Worm (Caenorhabditis elegans) whole organism, L1 larva: ENCODE data around the gene unc-1.

Experiments
- aly-2 ChIP-seq: fragments of 150-350 bp; optimal IDR thresholded peaks from 2 replicates; lab custom pipeline; 2014; ENCODE audit warnings: missing biosample characterization, missing genetic modification characterization
- ama-1 ChIP-seq: fragments of 150-350 bp; optimal IDR thresholded peaks from 2 replicates; lab custom pipeline; 2014
- blmp-1 ChIP-seq: fragments of 150-350 bp; optimal IDR thresholded peaks from 2 replicates; lab custom pipeline; 2014; ENCODE audit warnings: missing biosample characterization, missing genetic modification characterization
- ceh-63 ChIP-seq: fragments of 200-800 bp; sonication (Bioruptor generic); optimal IDR thresholded peaks from 2 replicates; lab custom pipeline; 2018; ENCODE audit warnings: mild to moderate bottlenecking, missing genetic modification characterization, missing compliant biosample characterization
- ces-1 ChIP-seq: fragments of 150-350 bp; optimal IDR thresholded peaks from 2 replicates; lab custom pipeline; 2014; ENCODE audit warnings: missing biosample characterization, missing genetic modification reagents, missing genetic modification characterization
- egl-13 ChIP-seq: sonication (generic microtip); optimal IDR thresholded peaks from 2 replicates; lab custom pipeline; 2016; ENCODE audit warnings: missing genotype, missing genetic modification reagents, missing genetic modification characterization, missing compliant biosample characterization
- elt-2 ChIP-seq: sonication (generic microtip); optimal IDR thresholded peaks from 2 replicates; lab custom pipeline; 2016; ENCODE audit warnings: missing genetic modification characterization, mild to moderate bottlenecking, inconsistent platforms, missing compliant biosample characterization, missing genetic modification reagents
- mdl-1 ChIP-seq, 2 experiments: fragments of 150-350 bp; optimal IDR thresholded peaks; 2 replicates each; lab custom pipeline; 2014 to 2017; ENCODE audit warnings: missing biosample characterization in 2 of 2, missing genetic modification characterization in 2 of 2, inconsistent platforms in 1 of 2
- nhr-12 ChIP-seq: sonication (generic microtip); optimal IDR thresholded peaks from 2 replicates; lab custom pipeline; 2017; ENCODE audit warnings: missing biosample characterization, missing genetic modification characterization
- pqm-1 ChIP-seq: sonication (generic microtip); optimal IDR thresholded peaks from 3 replicates; lab custom pipeline; 2017; ENCODE audit warnings: missing biosample characterization, missing genetic modification characterization
- skn-1 ChIP-seq: fragments of 150-350 bp; optimal IDR thresholded peaks from 2 replicates; lab custom pipeline; 2014; ENCODE audit warnings: missing biosample characterization, missing genetic modification characterization
- tbx-2 ChIP-seq: sonication (generic microtip); optimal IDR thresholded peaks from 2 replicates; lab custom pipeline; 2016; ENCODE audit warnings: missing genetic modification characterization, missing compliant biosample characterization

DNA sequence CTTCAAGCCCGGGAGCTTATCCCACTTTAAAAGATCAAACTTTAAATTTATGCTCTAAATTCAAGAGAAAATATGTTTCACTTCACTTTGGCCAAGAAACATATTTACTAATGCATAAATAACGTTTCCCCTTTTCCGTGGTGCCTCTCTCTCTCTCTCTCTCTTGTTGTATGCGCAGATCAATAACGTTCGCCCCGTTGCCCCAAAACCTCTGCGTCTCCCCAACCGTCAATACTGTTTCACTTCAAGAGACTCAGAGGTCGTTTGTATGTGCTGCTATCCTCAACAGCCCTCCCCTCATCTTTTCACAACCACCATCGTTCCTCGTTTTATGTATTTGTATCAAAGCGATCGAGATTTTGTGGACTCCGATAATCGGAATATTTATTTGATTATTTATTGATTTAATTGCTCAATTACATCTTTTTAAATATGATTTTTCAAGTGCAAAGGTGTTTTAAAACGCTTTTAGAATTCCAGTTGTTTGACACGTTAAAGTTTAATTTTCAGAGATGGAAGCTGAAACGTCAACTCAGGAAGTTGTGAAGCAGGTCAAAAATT, 41.5 kb upstream of the unc-1 start, which contains the start of gene ife-4:
- no peak for TF ChIP-seq mdl-1 (tag; optimal IDR thresholded peaks at IDR 0.05; lab: Kevin White, UChicago)
- peak; percentile 64 for TF ChIP-seq skn-1
- TF ChIP-seq ceh-63: no peak
- TF ChIP-seq egl-13 (tag; lab: Kevin White, UChicago): peak; percentile 35
- TF ChIP-seq ces-1: no peak
- TF ChIP-seq blmp-1: no peak
- TF ChIP-seq pqm-1: no peak
- peak; percentile 14 for TF ChIP-seq tbx-2
- TF ChIP-seq aly-2: no peak
- TF ChIP-seq ama-1 (lab: Kevin White, UChicago): no peak
- no peak for TF ChIP-seq elt-2
- TF ChIP-seq nhr-12: no peak
